Worm (Caenorhabditis elegans): ENCODE data around the gene sre-29.

Gene sre-29

ce11 chrII:12387980-12388379 lies 13.7 kb downstream of the sre-29 start, which contains the start of gene sre-41:
TSS of gene sre-41 (plus strand) at chrII:12388280.
- TF ChIP-seq ceh-36 (tag; optimal IDR thresholded peaks at IDR 0.05), result no peak
- TF ChIP-seq pes-1 (GFP tag; IDR thresholded peaks at IDR 0.05), result no peak
- no peak for TF ChIP-seq hnd-1 (tag; optimal IDR thresholded peaks at IDR 0.05)
- no peak for TF ChIP-seq F13C5.2 (tag; optimal IDR thresholded peaks at IDR 0.05)
- no peak for TF ChIP-seq scrt-1 (GFP tag; IDR thresholded peaks at IDR 0.05)
- no peak for TF ChIP-seq tbx-11 (GFP tag; IDR thresholded peaks at IDR 0.05)
- no peak for TF ChIP-seq B0310.2 (tag; optimal IDR thresholded peaks at IDR 0.05)
- TF ChIP-seq ets-7 (tag; optimal IDR thresholded peaks at IDR 0.05), result no peak
- no peak for TF ChIP-seq sea-1 (GFP tag; conservative IDR thresholded peaks at IDR 0.05)
- TF ChIP-seq ama-1 (optimal IDR thresholded peaks at IDR 0.05), result no peak
- no peak for TF ChIP-seq ceh-13 (GFP tag; optimal IDR thresholded peaks at IDR 0.05)
- TF ChIP-seq flt-1 (GFP tag; IDR thresholded peaks at IDR 0.05), result no peak
- TF ChIP-seq tra-4 (tag; optimal IDR thresholded peaks at IDR 0.05), result no peak
- no peak for TF ChIP-seq hmg-4 (GFP tag; optimal IDR thresholded peaks at IDR 0.05)
- TF ChIP-seq tbx-37 (GFP tag; conservative IDR thresholded peaks at IDR 0.05), result no peak
- TF ChIP-seq hmbx-1 (tag; optimal IDR thresholded peaks at IDR 0.05), result no peak

- TF ChIP-seq pes-1 (GFP tag; IDR thresholded peaks at IDR 0.05) (no peak), F13C5.2 (tag; optimal IDR thresholded peaks at IDR 0.05) (no peak), tbx-37 (GFP tag; conservative IDR thresholded peaks at IDR 0.05) (no peak), hmg-4 (GFP tag; optimal IDR thresholded peaks at IDR 0.05) (no peak), ama-1 (optimal IDR thresholded peaks at IDR 0.05) (no peak), flt-1 (GFP tag; IDR thresholded peaks at IDR 0.05) (no peak), hnd-1 (tag; optimal IDR thresholded peaks at IDR 0.05) (no peak), sea-1 (GFP tag; conservative IDR thresholded peaks at IDR 0.05) (no peak), B0310.2 (tag; optimal IDR thresholded peaks at IDR 0.05) (no peak), scrt-1 (GFP tag; IDR thresholded peaks at IDR 0.05) (no peak), aly-1 (tag; optimal IDR thresholded peaks at IDR 0.05) (no peak), ets-7 (tag; optimal IDR thresholded peaks at IDR 0.05) (no peak), hmbx-1 (tag; optimal IDR thresholded peaks at IDR 0.05) (no peak)
Measured at ce11 chrII:12387487-12387886, 14.2 kb downstream of the sre-29 start.

- no peak for TF ChIP-seq flt-1 (GFP tag; IDR thresholded peaks at IDR 0.05)
Measured at ce11 chrII:12386781-12387180, 14.9 kb downstream of the sre-29 start, which contains the start of gene sre-42. TSS of gene sre-42 (minus strand) at chrII:12386881.

- TF ChIP-seq tra-4 (tag; optimal IDR thresholded peaks at IDR 0.05), result no peak
- TF ChIP-seq tbx-11 (GFP tag; IDR thresholded peaks at IDR 0.05), result no peak
- TF ChIP-seq tbx-37 (GFP tag; conservative IDR thresholded peaks at IDR 0.05), result no peak
- TF ChIP-seq hmg-4 (GFP tag; optimal IDR thresholded peaks at IDR 0.05), result no peak
- no peak for TF ChIP-seq hnd-1 (tag; optimal IDR thresholded peaks at IDR 0.05)
- no peak for TF ChIP-seq sea-1 (GFP tag; conservative IDR thresholded peaks at IDR 0.05)
- TF ChIP-seq hmbx-1 (tag; optimal IDR thresholded peaks at IDR 0.05), result no peak
- TF ChIP-seq scrt-1 (GFP tag; IDR thresholded peaks at IDR 0.05), result no peak
Measured at ce11 chrII:12385815-12386214, 15.9 kb downstream of the sre-29 start.

ce11 chrII:12382625-12383562 lies 18.8 kb downstream of the sre-29 start, which contains the start of gene btb-14:
TSS of gene btb-14 (plus strand) at chrII:12383463.
- no peak for TF ChIP-seq tbx-11 (GFP tag; IDR thresholded peaks at IDR 0.05)
- TF ChIP-seq hnd-1 (tag; optimal IDR thresholded peaks at IDR 0.05), result no peak

ce11 chrII:12380888-12381287 lies 20.8 kb downstream of the sre-29 start:
- TF ChIP-seq ets-7 (tag; optimal IDR thresholded peaks at IDR 0.05) (no peak), tbx-37 (GFP tag; conservative IDR thresholded peaks at IDR 0.05) (no peak), F13C5.2 (tag; optimal IDR thresholded peaks at IDR 0.05) (no peak), ceh-36 (tag; optimal IDR thresholded peaks at IDR 0.05) (peak; percentile 76), ceh-13 (GFP tag; optimal IDR thresholded peaks at IDR 0.05) (no peak)

- no peak for TF ChIP-seq hnd-1 (tag; optimal IDR thresholded peaks at IDR 0.05)
- no peak for TF ChIP-seq ceh-36 (tag; optimal IDR thresholded peaks at IDR 0.05)
- TF ChIP-seq sea-1 (GFP tag; conservative IDR thresholded peaks at IDR 0.05), result no peak
Measured at ce11 chrII:12379430-12379829, 22.3 kb downstream of the sre-29 start, which contains the start of gene marc-5. TSS of gene marc-5 (minus strand) at chrII:12379530.

ce11 chrII:12378793-12379192 lies 22.9 kb downstream of the sre-29 start:
- TF ChIP-seq hmg-4 (GFP tag; optimal IDR thresholded peaks at IDR 0.05) (no peak), hnd-1 (tag; optimal IDR thresholded peaks at IDR 0.05) (no peak), pes-1 (GFP tag; IDR thresholded peaks at IDR 0.05) (no peak), sea-1 (GFP tag; conservative IDR thresholded peaks at IDR 0.05) (no peak), tbx-11 (GFP tag; IDR thresholded peaks at IDR 0.05) (no peak), flt-1 (GFP tag; IDR thresholded peaks at IDR 0.05) (no peak), ceh-13 (GFP tag; optimal IDR thresholded peaks at IDR 0.05) (no peak), tra-4 (tag; optimal IDR thresholded peaks at IDR 0.05) (no peak), aly-1 (tag; optimal IDR thresholded peaks at IDR 0.05) (no peak)
